Fruit fly (Drosophila melanogaster): ENCODE results near the gene CG15333.
A peak's percentile ranks its signal among the peaks of the same experiment; 100 is the strongest.

DNA sequence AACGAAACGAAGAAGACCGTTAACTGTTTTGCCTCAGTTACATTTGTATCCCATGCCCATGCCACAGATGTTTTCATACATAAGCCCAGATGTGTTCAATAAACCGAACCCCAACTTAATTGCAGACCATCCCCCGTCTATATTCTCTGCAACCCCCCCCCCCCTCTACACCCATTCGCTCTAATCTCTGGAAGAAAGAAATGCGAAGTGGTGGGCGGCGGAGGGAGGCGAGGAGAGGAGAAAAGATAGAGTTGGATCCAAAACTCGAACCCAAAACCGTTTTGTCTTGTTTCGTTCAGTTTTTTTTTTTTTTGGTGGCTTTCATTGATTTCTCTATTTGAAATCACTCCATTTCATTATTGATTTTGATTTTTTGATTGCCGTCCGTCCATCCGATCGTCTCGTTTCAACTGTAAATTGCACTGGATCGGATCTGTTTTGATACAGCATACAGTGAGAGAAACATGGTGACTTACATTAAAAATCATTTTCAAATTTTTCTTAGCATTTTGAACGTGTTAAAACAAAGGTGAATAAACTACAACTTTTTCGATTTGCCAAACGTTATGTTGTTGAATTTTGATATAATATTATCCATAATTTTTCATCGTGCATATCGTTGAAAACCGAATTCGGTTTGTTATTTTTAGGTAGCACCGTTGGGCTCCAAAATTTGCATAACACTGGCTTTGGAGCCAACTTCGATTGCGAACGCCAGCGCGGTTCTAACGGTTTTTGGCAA is 45.5 kb downstream of the CG15333 start:
- TF ChIP-seq rn (GFP tag; IDR thresholded peaks at IDR 0.05) (0 out of 2 replicates have a peak, but pooled peaks have one; percentile 25), EcR (GFP tag; optimal IDR thresholded peaks at IDR 0.05) (no peak), CG12605 (GFP tag; IDR thresholded peaks at IDR 0.05) (no peak), Snoo (tag; optimal IDR thresholded peaks at IDR 0.05) (peak; percentile 2), gl (tag; optimal IDR thresholded peaks at IDR 0.05) (no peak), Ets98B (GFP tag; IDR thresholded peaks at IDR 0.05) (peak; percentile 46), CG14655 (GFP tag; optimal IDR thresholded peaks at IDR 0.05) (peak; percentile 36), CG13204 (GFP tag; optimal IDR thresholded peaks at IDR 0.05) (no peak), Pif1B (GFP tag; optimal IDR thresholded peaks at IDR 0.05) (peak; percentile 20), CG32121 (GFP tag; IDR thresholded peaks at IDR 0.05) (no peak)

Data from whole organism, pupa.